Fruit fly (Drosophila melanogaster): ENCODE measurements around the gene cad.
A peak's percentile ranks its signal among the peaks of the same experiment; 100 is the strongest.

Gene cad

dm6 chr2L:20805624-20806339, 35.3 kb downstream of the cad start (continued):
- peak; percentile 71 for TF ChIP-seq TFAM (GFP tag; optimal IDR thresholded peaks at IDR 0.05)
- peak; percentile 29; the same call in 1 of the 2 replicates for TF ChIP-seq amos (GFP tag; IDR thresholded peaks at IDR 0.05; ENCODE audit: partially characterized antibody)
- peak; percentile 81 for TF ChIP-seq Deaf1 (tag; optimal IDR thresholded peaks at IDR 0.05)
- peak; percentile 89 for TF ChIP-seq ewg (GFP tag; optimal IDR thresholded peaks at IDR 0.05)
- peak; percentile 93 for TF ChIP-seq CG6765 (GFP tag; optimal IDR thresholded peaks at IDR 0.05)
- TF ChIP-seq wek (GFP tag; optimal IDR thresholded peaks at IDR 0.05): peak; percentile 70
- peak; percentile 81 for TF ChIP-seq E2f2 (GFP tag; IDR thresholded peaks at IDR 0.05)
- no peak for TF ChIP-seq cad (GFP tag; optimal IDR thresholded peaks at IDR 0.05)
- TF ChIP-seq CG4282 (GFP tag; optimal IDR thresholded peaks at IDR 0.05): peak; percentile 63
- peak; percentile 90 for TF ChIP-seq tin (GFP tag; optimal IDR thresholded peaks at IDR 0.05)
- TF ChIP-seq odd (GFP tag; optimal IDR thresholded peaks at IDR 0.05): peak; percentile 94
- TF ChIP-seq Dip2 (GFP tag; IDR thresholded peaks at IDR 0.05): peak; percentile 61
- TF ChIP-seq Dfd (GFP tag; optimal IDR thresholded peaks at IDR 0.05): no peak
- peak; percentile 93 for TF ChIP-seq sug (tag; optimal IDR thresholded peaks at IDR 0.05)
- peak; percentile 69; the same call in 1 of the 2 replicates for TF ChIP-seq CG4360 (GFP tag; IDR thresholded peaks at IDR 0.05)
- TF ChIP-seq CG15696 (tag; optimal IDR thresholded peaks at IDR 0.05): peak; percentile 84
- TF ChIP-seq trh (GFP tag; optimal IDR thresholded peaks at IDR 0.05): peak; percentile 84
- peak; percentile 88 for TF ChIP-seq CG4328 (GFP tag; optimal IDR thresholded peaks at IDR 0.05)
- peak; percentile 69 for TF ChIP-seq CG1024 (GFP tag; IDR thresholded peaks at IDR 0.05)
- TF ChIP-seq dm (GFP tag; optimal IDR thresholded peaks at IDR 0.05): peak; percentile 60
- TF ChIP-seq mam (GFP tag; optimal IDR thresholded peaks at IDR 0.05): peak; percentile 76
- TF ChIP-seq Hr39 (optimal IDR thresholded peaks at IDR 0.05): no peak
- peak; percentile 92 for TF ChIP-seq fd96Cb (tag; optimal IDR thresholded peaks at IDR 0.05)
- peak; percentile 85 for TF ChIP-seq MBD-R2 (GFP tag; IDR thresholded peaks at IDR 0.05)
- peak; percentile 88 for TF ChIP-seq CG31224 (GFP tag; IDR thresholded peaks at IDR 0.05)
- peak; percentile 93 for TF ChIP-seq ase (GFP tag; IDR thresholded peaks at IDR 0.05)
- peak; percentile 70 for TF ChIP-seq CG7963 (GFP tag; IDR thresholded peaks at IDR 0.05; ENCODE audit: partially characterized antibody)
- no peak; the same call in 1 of the 2 replicates for TF ChIP-seq dan (GFP tag; IDR thresholded peaks at IDR 0.05)
- peak; percentile 70 for TF ChIP-seq Mes4 (GFP tag; optimal IDR thresholded peaks at IDR 0.05)
- TF ChIP-seq Atf6 (GFP tag; IDR thresholded peaks at IDR 0.05): peak; percentile 98
- peak; percentile 92 for TF ChIP-seq CG17385 (GFP tag; optimal IDR thresholded peaks at IDR 0.05)
- TF ChIP-seq CG4730 (GFP tag; IDR thresholded peaks at IDR 0.05): peak; percentile 95
- TF ChIP-seq Dek (tag; optimal IDR thresholded peaks at IDR 0.05): peak; percentile 95
- TF ChIP-seq CG4820 (GFP tag; optimal IDR thresholded peaks at IDR 0.05): peak; percentile 90
- peak; percentile 64 to 83 for TF ChIP-seq Pdp1 (GFP tag; optimal IDR thresholded peaks at IDR 0.05)
- TF ChIP-seq ci (GFP tag; IDR thresholded peaks at IDR 0.05): peak; percentile 96
- peak; percentile 96 for TF ChIP-seq CG6689 (GFP tag; IDR thresholded peaks at IDR 0.05)
- peak; percentile 93 for TF ChIP-seq CG43689 (GFP tag; IDR thresholded peaks at IDR 0.05)
- peak; percentile 6 for TF ChIP-seq CG33213 (GFP tag; optimal IDR thresholded peaks at IDR 0.05)
- peak; percentile 97 for TF ChIP-seq Hmr (GFP tag; optimal IDR thresholded peaks at IDR 0.05)
- peak; percentile 94 for TF ChIP-seq otp (GFP tag; IDR thresholded peaks at IDR 0.05)
- TF ChIP-seq CG3065 (GFP tag; optimal IDR thresholded peaks at IDR 0.05): peak; percentile 84
- peak; percentile 86 for TF ChIP-seq CG6175 (GFP tag; IDR thresholded peaks at IDR 0.05)
- TF ChIP-seq CG17612 (GFP tag; IDR thresholded peaks at IDR 0.05): peak; percentile 86
- peak; percentile 52 for TF ChIP-seq CG10565 (GFP tag; optimal IDR thresholded peaks at IDR 0.05)
- peak; percentile 19 for TF ChIP-seq CG14965 (GFP tag; optimal IDR thresholded peaks at IDR 0.05; ENCODE audit: borderline replicate concordance)
- TF ChIP-seq nmo (GFP tag; optimal IDR thresholded peaks at IDR 0.05): peak; percentile 96
- peak; percentile 93 for TF ChIP-seq H2.0 (GFP tag; IDR thresholded peaks at IDR 0.05)
- no peak for TF ChIP-seq Kr (GFP tag; optimal IDR thresholded peaks at IDR 0.05)
- peak; percentile 63 for TF ChIP-seq Hey (tag; optimal IDR thresholded peaks at IDR 0.05)

All from whole organism, embryonic.